Fruit fly (Drosophila melanogaster) whole organism, pupa: ENCODE data around the gene CG5381.

Experiments used
- CG13204 ChIP-seq: fragments of 200-800 bp; sonication (Bioruptor generic); optimal IDR thresholded peaks from 2 replicates; lab custom pipeline; 2018; ENCODE audit warnings: missing biosample characterization, mild to moderate bottlenecking, missing genetic modification characterization, moderate library complexity
- CG14655 ChIP-seq: fragments of 200-800 bp; sonication (Bioruptor generic); optimal IDR thresholded peaks from 3 replicates; lab custom pipeline; 2017; ENCODE audit warnings: mild to moderate bottlenecking, missing biosample characterization, missing genetic modification reagents, missing genetic modification characterization
- D1 ChIP-seq: fragments of 200-800 bp; sonication (Bioruptor generic); optimal IDR thresholded peaks from 2 replicates; lab custom pipeline; 2018; ENCODE audit warnings: missing biosample characterization, mild to moderate bottlenecking, missing genetic modification characterization, moderate library complexity
- Ets98B ChIP-seq: fragments of 200-800 bp; sonication (Bioruptor generic); IDR thresholded peaks from 2 replicates; pipeline ENCODE4 v1.3.6; 2022; ENCODE audit warnings: missing biosample characterization, missing genetic modification characterization

DNA sequence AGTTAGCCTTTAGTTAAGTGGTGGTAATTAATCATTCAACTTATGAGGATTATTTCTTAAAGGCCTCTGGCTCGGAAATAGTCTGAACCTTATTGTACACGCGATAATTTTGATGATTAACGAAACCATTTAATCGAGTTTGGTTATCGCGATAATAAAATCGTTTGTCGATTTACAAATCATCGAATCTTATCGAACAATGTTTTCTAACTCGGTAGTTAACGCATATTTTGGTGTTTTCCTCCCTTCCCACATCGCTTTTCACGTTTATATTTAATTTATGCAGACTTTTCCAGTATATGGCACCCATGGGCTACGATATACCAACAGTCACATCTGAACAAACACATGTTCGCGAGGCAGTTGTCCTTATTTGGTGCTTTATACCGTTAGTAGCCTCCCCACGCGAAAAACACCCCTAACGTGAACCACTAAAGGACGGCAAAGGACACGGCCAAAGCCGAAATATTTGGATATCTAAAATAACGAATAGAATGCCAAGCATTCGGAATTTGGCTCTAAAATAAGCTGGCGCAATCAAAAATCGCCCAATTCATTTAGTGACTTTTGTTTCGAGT lies 21.2 kb upstream of the CG5381 start, which contains the start of gene Frmd5:
- TF ChIP-seq Ets98B (GFP tag; lab: Robert Waterston, UW) (no peak), CG13204 (GFP tag; lab: Kevin White, UChicago) (no peak), CG14655 (no peak), D1 (tag; lab: Kevin White, UChicago) (no peak)
